Worm (Caenorhabditis elegans): ENCODE data around the gene cutl-23.

The cutl-23 gene

DNA sequence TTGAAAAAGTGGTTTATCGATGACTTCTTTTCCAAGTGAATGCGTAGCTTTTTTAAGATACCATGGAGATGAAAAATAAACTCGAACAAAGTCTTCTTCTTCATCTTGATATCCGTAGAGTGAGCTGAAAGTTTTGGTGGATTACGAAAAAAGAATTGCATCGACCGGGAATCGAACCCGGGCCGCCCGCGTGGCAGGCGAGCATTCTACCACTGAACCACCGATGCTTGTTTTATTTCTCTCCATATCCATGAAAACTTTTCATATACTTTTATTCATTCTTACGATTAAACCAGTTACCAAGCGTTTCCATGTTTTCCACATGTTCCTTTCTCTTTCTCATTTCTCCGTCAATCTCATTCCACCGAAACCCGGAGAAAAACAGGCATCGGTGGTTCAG lies 12.1 kb downstream of the cutl-23 start (continued):
- TF ChIP-seq hrde-1 (tag; optimal IDR thresholded peaks at IDR 0.05; ENCODE audit: borderline replicate concordance) (no peak), mes-4 (tag; optimal IDR thresholded peaks at IDR 0.05) (no peak), tbx-9 (tag; optimal IDR thresholded peaks at IDR 0.05; ENCODE audit: borderline replicate concordance) (no peak), fkh-3 (tag; optimal IDR thresholded peaks at IDR 0.05) (no peak), ama-1 (optimal IDR thresholded peaks at IDR 0.05) (no peak), ama-1 (GFP tag; optimal IDR thresholded peaks at IDR 0.05) (no peak), lin-26 (GFP tag; IDR thresholded peaks at IDR 0.05) (peak; percentile 61; the same call in 1 of the 2 replicates), unc-130 (GFP tag; optimal IDR thresholded peaks at IDR 0.05) (no peak), cebp-2 (GFP tag; IDR thresholded peaks at IDR 0.05) (no peak), ekl-4 (GFP tag; IDR thresholded peaks at IDR 0.05) (no peak), nhr-27 (tag; optimal IDR thresholded peaks at IDR 0.05) (no peak), nhr-90 (tag; optimal IDR thresholded peaks at IDR 0.05) (peak; percentile 18), attf-6 (GFP tag; IDR thresholded peaks at IDR 0.05) (no peak), K12H6.12 (tag; optimal IDR thresholded peaks at IDR 0.05) (no peak), lag-1 (GFP tag; IDR thresholded peaks at IDR 0.05) (no peak), let-526 (GFP tag; IDR thresholded peaks at IDR 0.05) (no peak), ztf-18 (tag; optimal IDR thresholded peaks at IDR 0.05) (peak; percentile 28), sdz-38 (tag; optimal IDR thresholded peaks at IDR 0.05) (no peak), ceh-79 (tag; optimal IDR thresholded peaks at IDR 0.05) (no peak), F49E8.2 (tag; optimal IDR thresholded peaks at IDR 0.05; ENCODE audit: insufficient read depth) (peak; percentile 38), ztf-25 (GFP tag; IDR thresholded peaks at IDR 0.05) (0 out of 2 replicates have a peak, but pooled peaks have one; percentile 62), F33H1.4 (GFP tag; IDR thresholded peaks at IDR 0.05) (0 out of 2 replicates have a peak, but pooled peaks have one; percentile 22), hlh-12 (tag; optimal IDR thresholded peaks at IDR 0.05) (no peak)

ce11 chrIII:5783803-5784406 lies 13.9 kb downstream of the cutl-23 start:
- 0 out of 2 replicates have a peak, but pooled peaks have one; percentile 27 for TF ChIP-seq madf-3 (GFP tag; IDR thresholded peaks at IDR 0.05)
- TF ChIP-seq Y79H2A.3 (GFP tag; conservative IDR thresholded peaks at IDR 0.05), result 0 out of 2 replicates have a peak, but pooled peaks have one; percentile 14
- peak; percentile 32; the same call in 1 of the 2 replicates for TF ChIP-seq dox-1 (GFP tag; IDR thresholded peaks at IDR 0.05)
- TF ChIP-seq attf-3 (GFP tag; conservative IDR thresholded peaks at IDR 0.05), result peak; percentile 81
- 0 out of 2 replicates have a peak, but pooled peaks have one; percentile 52 for TF ChIP-seq bed-1 (GFP tag; IDR thresholded peaks at IDR 0.05)
- TF ChIP-seq zfh-2 (GFP tag; conservative IDR thresholded peaks at IDR 0.05), result peak; percentile 53; the same call in 1 of the 2 replicates

- TF ChIP-seq tbp1 (GFP tag; optimal IDR thresholded peaks at IDR 0.05), result peak; percentile 42
- no peak for TF ChIP-seq aptf-3 (GFP tag; IDR thresholded peaks at IDR 0.05)
- 0 out of 2 replicates have a peak, but pooled peaks have one; percentile 26 for TF ChIP-seq hmg-1.2 (GFP tag; IDR thresholded peaks at IDR 0.05)
- TF ChIP-seq zfh-2 (GFP tag; conservative IDR thresholded peaks at IDR 0.05), result peak; percentile 85
- no peak for TF ChIP-seq sea-2 (GFP tag; IDR thresholded peaks at IDR 0.05)
- peak; percentile 73 for TF ChIP-seq lin-54 (GFP tag; optimal IDR thresholded peaks at IDR 0.05)
- no peak for TF ChIP-seq mxl-1 (tag; optimal IDR thresholded peaks at IDR 0.05)
- peak; percentile 46; the same call in 1 of the 2 replicates for TF ChIP-seq B0336.3 (GFP tag; IDR thresholded peaks at IDR 0.05)
- TF ChIP-seq let-526 (GFP tag; IDR thresholded peaks at IDR 0.05), result peak; percentile 84
- TF ChIP-seq snpc-4 (GFP tag; optimal IDR thresholded peaks at IDR 0.05), result no peak
- peak in 2 of 4 experiments; percentile 7 to 41 for TF ChIP-seq snpc-4 (tag; optimal IDR thresholded peaks at IDR 0.05)
- TF ChIP-seq K12H6.12 (tag; optimal IDR thresholded peaks at IDR 0.05), result peak; percentile 48
- TF ChIP-seq attf-5 (GFP tag; optimal IDR thresholded peaks at IDR 0.05), result peak; percentile 90
- peak; percentile 28 for TF ChIP-seq ztf-26 (tag; optimal IDR thresholded peaks at IDR 0.05)
- TF ChIP-seq ztf-18 (tag; optimal IDR thresholded peaks at IDR 0.05), result peak; percentile 93
- TF ChIP-seq hrde-1 (tag; optimal IDR thresholded peaks at IDR 0.05; ENCODE audit: borderline replicate concordance), result no peak
- TF ChIP-seq F22D6.2 (tag; optimal IDR thresholded peaks at IDR 0.05), result no peak
- TF ChIP-seq nhr-80 (tag; optimal IDR thresholded peaks at IDR 0.05), result peak; percentile 43
- TF ChIP-seq cebp-1 (GFP tag; IDR thresholded peaks at IDR 0.05), result peak; percentile 100
- TF ChIP-seq cebp-1 (tag; optimal IDR thresholded peaks at IDR 0.05), result peak; percentile 100
- peak; percentile 74 for TF ChIP-seq Y53G8AR.9 (GFP tag; conservative IDR thresholded peaks at IDR 0.05)
- peak; percentile 72 for TF ChIP-seq lin-40 (tag; optimal IDR thresholded peaks at IDR 0.05)
Measured at ce11 chrIII:5785273-5785929, 15.4 kb downstream of the cutl-23 start, which contains the start of gene Y37B11A.3. Gene Y37B11A.3 (minus strand): TSS chrIII:5785323.
